Worm (Caenorhabditis elegans): ENCODE data around the gene hsp-75.

Gene hsp-75

ce11 chrIII:7230841-7231240, 4.3 kb upstream of the hsp-75 start, which contains the start of gene R151.10:
R151.10 (minus strand) TSS chrIII:7230941.
- TF ChIP-seq unc-62 (GFP tag; optimal IDR thresholded peaks at IDR 0.05) = no peak

- no peak for TF ChIP-seq unc-62 (GFP tag; optimal IDR thresholded peaks at IDR 0.05)
These were observed 3.2 kb upstream of the hsp-75 start, which contains the start of gene R151.8 for ce11 chrIII:7229687-7230086. R151.8 (minus strand) TSS chrIII:7229787.

- TF ChIP-seq unc-62 (GFP tag; optimal IDR thresholded peaks at IDR 0.05) = no peak
These were observed 3.5 kb downstream of the hsp-75 start, which contains the start of gene der-2 for ce11 chrIII:7223029-7223428. der-2 (minus strand) TSS chrIII:7223129.

ce11 chrIII:7221103-7221502, 5.4 kb downstream of the hsp-75 start:
- TF ChIP-seq unc-62 (GFP tag; optimal IDR thresholded peaks at IDR 0.05) = no peak

ce11 chrIII:7216924-7217521, 9.5 kb downstream of the hsp-75 start:
- TF ChIP-seq unc-62 (GFP tag; optimal IDR thresholded peaks at IDR 0.05) = no peak

ce11 chrIII:7216226-7216625, 10.3 kb downstream of the hsp-75 start, which contains the start of gene R151.1:
R151.1 (plus strand) TSS chrIII:7216526.
- no peak for TF ChIP-seq unc-62 (GFP tag; optimal IDR thresholded peaks at IDR 0.05)

ce11 chrIII:7215532-7215931, 11.0 kb downstream of the hsp-75 start:
- no peak for TF ChIP-seq unc-62 (GFP tag; optimal IDR thresholded peaks at IDR 0.05)

- TF ChIP-seq unc-62 (GFP tag; optimal IDR thresholded peaks at IDR 0.05) = no peak
These were observed 14.5 kb downstream of the hsp-75 start for ce11 chrIII:7212028-7212427.

ce11 chrIII:7210486-7210885, 16.0 kb downstream of the hsp-75 start:
- no peak for TF ChIP-seq unc-62 (GFP tag; optimal IDR thresholded peaks at IDR 0.05)

ce11 chrIII:7209721-7210120, 16.8 kb downstream of the hsp-75 start, which contains the start of gene R151.2:
R151.2 (plus strand) TSS chrIII:7209967.
- TF ChIP-seq unc-62 (GFP tag; optimal IDR thresholded peaks at IDR 0.05) = no peak

ce11 chrIII:7207903-7208497, 18.5 kb downstream of the hsp-75 start, which contains the start of gene rpl-6:
rpl-6 (plus strand) TSS chrIII:7208447.
- no peak for TF ChIP-seq unc-62 (GFP tag; optimal IDR thresholded peaks at IDR 0.05)

- TF ChIP-seq unc-62 (GFP tag; optimal IDR thresholded peaks at IDR 0.05) = no peak
These were observed 23.3 kb downstream of the hsp-75 start for ce11 chrIII:7203130-7203775.

- no peak for TF ChIP-seq unc-62 (GFP tag; optimal IDR thresholded peaks at IDR 0.05)
These were observed 24.9 kb downstream of the hsp-75 start, which contains the start of gene dpy-31 for ce11 chrIII:7201378-7202256. dpy-31 (plus strand) TSS chrIII:7202206.

- TF ChIP-seq unc-62 (GFP tag; optimal IDR thresholded peaks at IDR 0.05) = no peak
These were observed 27.0 kb downstream of the hsp-75 start for ce11 chrIII:7199467-7199866.

- TF ChIP-seq unc-62 (GFP tag; optimal IDR thresholded peaks at IDR 0.05) = no peak
These were observed 27.7 kb downstream of the hsp-75 start, which contains the start of gene pfd-5 for ce11 chrIII:7198838-7199237. pfd-5 (minus strand) TSS chrIII:7198884.

- no peak for TF ChIP-seq unc-62 (GFP tag; optimal IDR thresholded peaks at IDR 0.05)
These were observed 28.5 kb downstream of the hsp-75 start, which contains the start of gene exos-9 for ce11 chrIII:7197973-7198372. exos-9 (minus strand) TSS chrIII:7198073.
